Worm (Caenorhabditis elegans) whole organism, mixed stage, embryonic: Measurements from ENCODE around the gene gcy-23.

Experiments used
- bed-3 ChIP-seq: fragments of 200-800 bp; sonication (Bioruptor generic); optimal IDR thresholded peaks from 3 replicates; lab custom pipeline; 2018; ENCODE audit warnings: mild to moderate bottlenecking, missing genetic modification characterization, moderate library complexity, missing compliant biosample characterization
- blmp-1 ChIP-seq: fragments of 150-350 bp; optimal IDR thresholded peaks from 2 replicates; lab custom pipeline; 2014; ENCODE audit warnings: missing biosample characterization, missing genetic modification characterization
- ceh-39 ChIP-seq: fragments of 150-350 bp; optimal IDR thresholded peaks from 2 replicates; lab custom pipeline; 2014; ENCODE audit warnings: missing biosample characterization, missing genetic modification characterization
- ceh-43 ChIP-seq: fragments of 200-800 bp; sonication (Bioruptor generic); optimal IDR thresholded peaks from 2 replicates; lab custom pipeline; 2018; ENCODE audit warnings: mild to moderate bottlenecking, missing genetic modification characterization, moderate library complexity, missing compliant biosample characterization
- ceh-83 ChIP-seq: fragments of 200-800 bp; sonication (Bioruptor generic); optimal IDR thresholded peaks from 2 replicates; lab custom pipeline; 2018; ENCODE audit warnings: mild to moderate bottlenecking, missing genetic modification characterization, missing compliant biosample characterization
- ces-1 ChIP-seq: fragments of 150-350 bp; optimal IDR thresholded peaks from 2 replicates; lab custom pipeline; 2014; ENCODE audit warnings: missing biosample characterization, missing genetic modification reagents, missing genetic modification characterization
- drap-1 ChIP-seq: fragments of 200-800 bp; sonication (Bioruptor generic); optimal IDR thresholded peaks from 3 replicates; lab custom pipeline; 2018; ENCODE audit warnings: mild to moderate bottlenecking, missing genetic modification characterization, missing compliant biosample characterization
- elt-1 ChIP-seq: sonication (generic microtip); optimal IDR thresholded peaks from 2 replicates; lab custom pipeline; 2017; ENCODE audit warnings: missing genetic modification characterization, mild to moderate bottlenecking, missing compliant biosample characterization, antibody characterized with exemption, moderate library complexity, borderline replicate concordance; ENCODE audit not compliant: insufficient read depth
- elt-3 ChIP-seq: fragments of 150-350 bp; optimal IDR thresholded peaks from 2 replicates; lab custom pipeline; 2014; ENCODE audit warnings: missing biosample characterization, missing genetic modification characterization
- flh-1 ChIP-seq: fragments of 200-800 bp; sonication (Bioruptor generic); optimal IDR thresholded peaks from 2 replicates; lab custom pipeline; 2018; ENCODE audit warnings: mild to moderate bottlenecking, missing genetic modification characterization, moderate library complexity, missing compliant biosample characterization
- hlh-1 ChIP-seq: fragments of 150-350 bp; optimal IDR thresholded peaks from 2 replicates; lab custom pipeline; 2014; ENCODE audit warnings: missing biosample characterization, missing genetic modification reagents, missing genetic modification characterization
- lin-13 ChIP-seq: fragments of 150-350 bp; optimal IDR thresholded peaks from 2 replicates; lab custom pipeline; 2014; ENCODE audit warnings: missing biosample characterization, missing genetic modification characterization
- lin-32 ChIP-seq: fragments of 200-800 bp; sonication (Bioruptor generic); optimal IDR thresholded peaks from 2 replicates; lab custom pipeline; 2018; ENCODE audit warnings: mild to moderate bottlenecking, missing genetic modification characterization, missing compliant biosample characterization
- lsy-2 ChIP-seq: fragments of 150-350 bp; optimal IDR thresholded peaks from 2 replicates; lab custom pipeline; 2014; ENCODE audit warnings: missing biosample characterization, missing genetic modification characterization
- mab-5 ChIP-seq: fragments of 150-350 bp; optimal IDR thresholded peaks from 2 replicates; lab custom pipeline; 2014; ENCODE audit warnings: missing biosample characterization, missing genetic modification characterization
- mep-1 ChIP-seq: fragments of 150-350 bp; optimal IDR thresholded peaks from 2 replicates; lab custom pipeline; 2017; ENCODE audit warnings: missing biosample characterization, missing genetic modification reagents, missing genetic modification characterization, inconsistent platforms
- mls-2 ChIP-seq: sonication (generic microtip); optimal IDR thresholded peaks from 2 replicates; lab custom pipeline; 2016; ENCODE audit warnings: mild to moderate bottlenecking, missing genetic modification characterization, moderate library complexity, missing compliant biosample characterization
- nhr-2 ChIP-seq: fragments of 150-350 bp; optimal IDR thresholded peaks from 2 replicates; lab custom pipeline; 2014; ENCODE audit warnings: missing biosample characterization, missing genetic modification characterization
- nhr-237 ChIP-seq: fragments of 150-350 bp; optimal IDR thresholded peaks from 2 replicates; lab custom pipeline; 2014; ENCODE audit warnings: missing biosample characterization, missing genetic modification characterization
- nhr-76 ChIP-seq: sonication (generic microtip); optimal IDR thresholded peaks from 2 replicates; lab custom pipeline; 2017; ENCODE audit warnings: missing biosample characterization, missing genetic modification characterization
- pha-4 ChIP-seq: fragments of 150-350 bp; optimal IDR thresholded peaks from 2 replicates; lab custom pipeline; 2018; ENCODE audit warnings: missing biosample characterization, missing genetic modification reagents, missing genetic modification characterization
- sptf-1 ChIP-seq: sonication (generic microtip); optimal IDR thresholded peaks from 2 replicates; lab custom pipeline; 2017; ENCODE audit warnings: mild to moderate bottlenecking, missing genetic modification characterization, moderate library complexity, missing compliant biosample characterization
- tbx-8 ChIP-seq: fragments of 200-800 bp; sonication (Bioruptor generic); optimal IDR thresholded peaks from 2 replicates; lab custom pipeline; 2018; ENCODE audit warnings: mild to moderate bottlenecking, missing genetic modification characterization, moderate library complexity, missing compliant biosample characterization
- unc-120 ChIP-seq: sonication (generic microtip); optimal IDR thresholded peaks from 2 replicates; lab custom pipeline; 2017; ENCODE audit warnings: missing genetic modification characterization, missing compliant biosample characterization; ENCODE audit not compliant: poor library complexity, severe bottlenecking
- unc-62 ChIP-seq: fragments of 150-350 bp; optimal IDR thresholded peaks from 2 replicates; lab custom pipeline; 2014; ENCODE audit warnings: missing biosample characterization, missing genetic modification reagents, missing genetic modification characterization
- zip-8 ChIP-seq: fragments of 150-350 bp; optimal IDR thresholded peaks from 2 replicates; lab custom pipeline; 2014; ENCODE audit warnings: missing biosample characterization, missing genetic modification characterization
- ztf-11 ChIP-seq: fragments of 150-350 bp; optimal IDR thresholded peaks from 2 replicates; lab custom pipeline; 2014; ENCODE audit warnings: missing biosample characterization, missing genetic modification characterization

Gene gcy-23

DNA sequence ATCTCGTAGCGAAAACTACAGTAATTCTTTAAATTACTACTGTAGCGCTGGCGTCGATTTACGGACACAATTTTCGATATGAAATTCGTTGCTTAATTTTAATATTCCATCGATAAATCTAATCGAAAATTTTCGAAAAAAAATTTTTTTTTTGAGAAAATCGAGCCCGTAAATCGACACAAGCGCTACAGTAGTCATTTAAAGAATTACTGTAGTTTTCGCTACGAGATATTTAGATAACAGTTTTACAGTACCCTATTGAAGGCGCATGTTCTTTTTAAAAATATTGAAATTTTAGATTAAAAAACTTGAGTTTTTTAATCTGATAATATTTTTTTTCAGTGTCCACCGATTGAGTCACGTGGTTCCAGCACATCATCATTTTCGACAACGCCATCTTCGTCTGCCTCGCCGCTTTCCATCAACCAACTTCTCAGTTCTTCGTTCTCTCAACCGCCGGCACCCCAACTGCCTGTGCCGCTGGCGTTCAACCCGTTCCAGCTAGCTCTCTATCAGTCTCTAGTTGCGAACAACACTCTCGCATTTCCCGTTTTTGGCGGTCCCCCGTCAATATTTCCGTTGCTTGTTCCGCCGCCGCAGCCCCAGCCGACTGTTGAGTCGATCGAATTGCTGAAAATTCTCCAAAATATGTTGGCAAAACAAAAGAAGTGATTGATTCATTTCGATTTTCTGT lies 4.8 kb upstream of the gcy-23 start:
- TF ChIP-seq nhr-237 (tag; lab: Kevin White, UChicago) (no peak), tbx-8 (GFP tag; lab: Kevin White, UChicago) (no peak), ceh-39 (tag; lab: Kevin White, UChicago) (no peak), ztf-11 (tag; lab: Kevin White, UChicago) (no peak), mls-2 (tag; lab: Kevin White, UChicago) (no peak), ces-1 (GFP tag; lab: Kevin White, UChicago) (no peak), nhr-76 (tag; lab: Kevin White, UChicago) (no peak), mab-5 (no peak), pha-4 (tag; lab: Kevin White, UChicago) (no peak), lsy-2 (tag; lab: Kevin White, UChicago) (no peak), unc-62 (GFP tag; lab: Kevin White, UChicago) (no peak), lin-32 (no peak), elt-3 (tag; lab: Kevin White, UChicago) (no peak)

DNA sequence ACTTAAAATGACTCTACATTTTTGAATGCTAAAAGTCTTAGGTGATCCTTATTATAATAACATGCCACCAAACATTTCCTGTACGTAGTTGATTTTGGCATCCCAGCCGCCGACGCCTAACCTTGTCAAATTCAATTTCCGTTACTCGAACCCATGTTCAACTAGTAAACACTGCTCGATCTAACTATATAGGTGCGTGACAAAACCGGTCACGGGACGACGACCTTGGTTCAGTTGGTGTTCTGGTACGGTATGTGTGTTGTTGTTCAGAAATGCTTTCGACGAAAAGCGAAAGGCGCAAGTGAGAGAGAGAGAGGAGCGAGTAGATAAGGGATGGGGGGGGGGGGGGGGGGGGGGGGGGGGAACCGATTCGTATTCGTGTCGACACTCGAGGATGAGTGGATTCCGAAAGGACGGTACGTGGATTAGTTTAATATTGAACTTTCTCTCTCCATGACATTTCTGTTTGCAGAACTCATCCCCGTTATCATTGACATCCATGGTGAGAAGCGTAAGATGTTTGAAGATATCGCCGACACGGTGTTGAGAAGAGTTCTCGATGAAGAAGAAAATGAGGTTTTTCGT lies 2.9 kb upstream of the gcy-23 start, which contains the start of gene W08E12.8:
TSS of gene W08E12.8 (plus strand) at position 395 of the 585 bp plus-strand sequence.
- TF ChIP-seq ceh-43 (GFP tag; lab: Kevin White, UChicago), result no peak
- TF ChIP-seq mep-1, result no peak
- TF ChIP-seq hlh-1, result no peak
- TF ChIP-seq drap-1, result no peak
- TF ChIP-seq, all 35 proteins: peak for 0

DNA sequence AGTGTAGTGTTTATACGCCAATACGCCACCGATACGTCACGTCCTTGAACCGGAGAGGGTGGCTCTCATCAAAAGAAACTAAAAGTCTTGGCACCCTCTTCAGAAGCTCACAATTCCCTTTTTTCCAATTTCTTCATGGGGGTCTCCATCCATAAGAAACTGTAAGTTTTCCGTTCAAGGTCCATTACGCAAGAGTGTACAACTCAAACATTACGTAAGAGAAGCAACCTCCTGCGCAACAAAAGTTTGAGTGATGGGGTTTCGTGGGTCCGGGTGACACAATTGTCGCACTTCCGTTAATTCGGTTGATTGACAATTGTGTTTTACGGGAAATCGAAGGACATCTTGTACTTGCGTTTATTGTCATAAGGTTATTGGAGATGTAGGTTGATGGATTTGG lies 10.3 kb downstream of the gcy-23 start:
- no peak for TF ChIP-seq pha-4 (tag; lab: Kevin White, UChicago)
- peak; percentile 86 for TF ChIP-seq zip-8 (tag; lab: Kevin White, UChicago)
- peak; percentile 87 for TF ChIP-seq unc-62 (GFP tag; lab: Kevin White, UChicago)
- TF ChIP-seq sptf-1 (tag; lab: Kevin White, UChicago), result no peak
- peak; percentile 74 for TF ChIP-seq nhr-2

DNA sequence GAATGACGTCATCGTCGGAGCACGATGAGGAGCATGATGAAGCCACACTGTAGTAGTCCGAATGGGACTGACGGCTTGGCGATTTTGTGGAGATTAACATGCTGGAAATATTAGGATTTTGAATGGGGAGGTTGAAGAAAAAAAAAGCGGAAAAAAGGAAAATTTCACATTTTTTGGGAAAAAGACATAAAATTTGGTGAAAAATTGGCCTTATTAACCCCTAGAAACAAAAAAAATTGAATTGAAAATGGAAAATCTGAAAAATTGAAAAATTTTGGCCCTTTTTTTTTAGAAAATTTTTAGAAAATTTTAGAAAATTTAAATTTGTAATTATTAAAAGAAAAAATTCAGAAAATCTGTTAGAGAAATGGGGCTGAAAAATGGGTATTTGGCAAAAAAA lies 15.8 kb downstream of the gcy-23 start, which contains the start of gene T26C12.3:
TSS of gene T26C12.3 (minus strand) at position 101 of the 400 bp plus-strand sequence.
- TF ChIP-seq drap-1, result no peak
- no peak for TF ChIP-seq tbx-8 (GFP tag; lab: Kevin White, UChicago)
- TF ChIP-seq bed-3 (GFP tag; lab: Kevin White, UChicago), result no peak
- no peak for TF ChIP-seq unc-120 (tag; lab: Kevin White, UChicago)
- TF ChIP-seq blmp-1 (tag; lab: Kevin White, UChicago), result no peak
- TF ChIP-seq unc-62 (GFP tag; lab: Kevin White, UChicago), result no peak

DNA sequence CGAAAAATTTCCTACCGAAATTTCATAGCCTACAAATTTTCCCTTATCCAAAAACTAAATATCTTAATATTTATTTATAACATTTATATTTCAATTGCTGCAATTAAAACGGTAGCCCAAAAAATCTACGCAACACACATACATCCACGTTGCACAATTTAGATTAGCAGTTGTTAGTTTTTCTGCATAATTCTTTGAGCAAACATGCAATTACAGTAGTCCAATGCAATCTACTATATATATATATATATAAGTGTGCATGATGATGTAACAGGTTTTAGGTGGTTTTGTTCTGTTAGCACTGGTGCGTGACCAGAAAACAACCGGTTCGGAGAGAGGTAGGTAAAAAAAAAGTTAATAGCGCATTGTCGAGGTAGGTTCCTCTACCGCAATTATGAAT lies 17.8 kb downstream of the gcy-23 start:
- TF ChIP-seq lin-13 (tag; lab: Kevin White, UChicago), result no peak
- no peak for TF ChIP-seq nhr-76 (tag; lab: Kevin White, UChicago)
- TF ChIP-seq zip-8 (tag; lab: Kevin White, UChicago), result peak; percentile 62
- TF ChIP-seq nhr-2, result peak; percentile 51

DNA sequence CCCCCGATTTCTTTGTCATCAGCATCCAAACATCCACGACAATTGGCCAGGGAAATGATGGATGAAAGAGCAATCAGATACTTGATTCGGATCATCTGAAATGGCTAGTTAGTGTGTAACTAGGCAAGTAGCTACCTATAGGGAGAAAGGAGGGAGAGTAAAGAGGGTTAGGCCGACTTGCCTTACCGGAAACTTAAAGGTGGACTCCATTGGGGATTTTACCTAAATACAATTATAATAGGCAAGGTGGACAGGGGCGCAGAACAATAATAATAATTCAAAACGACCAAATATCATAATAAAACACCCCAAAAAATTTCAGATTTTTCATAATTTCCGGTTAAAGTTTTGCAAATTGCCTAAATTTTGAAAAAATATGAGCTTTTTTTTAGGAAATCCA lies 21.6 kb downstream of the gcy-23 start, which contains the start of gene clec-173:
TSS of gene clec-173 (minus strand) at position 101 of the 400 bp plus-strand sequence.
- TF ChIP-seq ceh-83 (GFP tag; lab: Kevin White, UChicago), result no peak
- TF ChIP-seq elt-1 (tag; lab: Kevin White, UChicago), result no peak
- TF ChIP-seq nhr-76 (tag; lab: Kevin White, UChicago), result no peak
- TF ChIP-seq mls-2 (tag; lab: Kevin White, UChicago), result no peak
- no peak for TF ChIP-seq flh-1 (GFP tag; lab: Kevin White, UChicago)
- no peak for TF ChIP-seq unc-62 (GFP tag; lab: Kevin White, UChicago)
- no peak for TF ChIP-seq nhr-2
- TF ChIP-seq hlh-1, result no peak
- TF ChIP-seq ceh-39 (tag; lab: Kevin White, UChicago), result no peak
- no peak for TF ChIP-seq bed-3 (GFP tag; lab: Kevin White, UChicago)
- no peak for TF ChIP-seq drap-1
